Worm (Caenorhabditis elegans) whole organism, young adult: ENCODE measurements around the gene fmo-4.

Experiments used
- aptf-2 ChIP-seq: fragments of 200-800 bp; sonication (Bioruptor generic); conservative IDR thresholded peaks from 2 replicates; pipeline ENCODE4 v1.3.6; 2022; ENCODE audit warnings: missing genetic modification reagents, missing genetic modification characterization, missing compliant biosample characterization
- attf-5 ChIP-seq: fragments of 200-800 bp; sonication (Bioruptor generic); optimal IDR thresholded peaks from 2 replicates; lab custom pipeline; 2018; ENCODE audit warnings: mild to moderate bottlenecking, missing genetic modification characterization, missing compliant biosample characterization
- madf-10 ChIP-seq: sonication (generic microtip); optimal IDR thresholded peaks from 2 replicates; lab custom pipeline; 2016; ENCODE audit warnings: mild to moderate bottlenecking, missing genetic modification characterization, missing compliant biosample characterization
- mcd-1 ChIP-seq: fragments of 200-800 bp; sonication (Bioruptor generic); IDR thresholded peaks from 2 replicates; pipeline ENCODE4 v1.3.6; 2022; ENCODE audit warnings: missing genetic modification reagents, missing genetic modification characterization, missing compliant biosample characterization
- mes-4 ChIP-seq: sonication (generic microtip); optimal IDR thresholded peaks from 2 replicates; lab custom pipeline; 2016; ENCODE audit warnings: missing genotype, missing genetic modification characterization, missing compliant biosample characterization

- TF ChIP-seq attf-5 (GFP tag; lab: Kevin White, UChicago) = no peak
- TF ChIP-seq mcd-1 (GFP tag; lab: Robert Waterston, UW) = no peak
- TF ChIP-seq mes-4 = no peak
- TF ChIP-seq madf-10 (tag; lab: Kevin White, UChicago) = no peak
- TF ChIP-seq aptf-2 = no peak
Measured at ce11 chrV:13625517-13626097, 19.1 kb upstream of the fmo-4 start, which contains the start of the genes nduv-2 and F53F4.12.
